Worm (Caenorhabditis elegans) whole organism, midembryonic: Measurements from ENCODE around the gene haf-1.

ENCODE experiments used
- T22C8.4 ChIP-seq: fragments of 200-800 bp; sonication (Bioruptor generic); IDR thresholded peaks from 2 replicates; pipeline ENCODE4 v1.3.6; 2022; ENCODE audit warnings: missing genetic modification characterization, missing compliant biosample characterization
- cog-1 ChIP-seq: sonication (generic microtip); optimal IDR thresholded peaks from 2 replicates; lab custom pipeline; 2016; ENCODE audit warnings: missing genetic modification characterization, missing compliant biosample characterization
- flt-1 ChIP-seq: fragments of 200-800 bp; sonication (Bioruptor generic); IDR thresholded peaks from 2 replicates; pipeline ENCODE4 v1.3.6; 2022; ENCODE audit warnings: missing genetic modification characterization, missing compliant biosample characterization
- klf-2 ChIP-seq: fragments of 200-800 bp; sonication (Bioruptor generic); conservative IDR thresholded peaks from 2 replicates; pipeline ENCODE4 v1.3.6; 2022; ENCODE audit warnings: missing genetic modification reagents, missing genetic modification characterization, missing compliant biosample characterization
- med-1 ChIP-seq: sonication (generic microtip); optimal IDR thresholded peaks from 2 replicates; lab custom pipeline; 2017; ENCODE audit warnings: missing genetic modification characterization, mild to moderate bottlenecking, missing compliant biosample characterization, antibody characterized with exemption, missing genetic modification reagents; ENCODE audit not compliant: insufficient read depth
- tab-1 ChIP-seq: fragments of 200-800 bp; sonication (Bioruptor generic); IDR thresholded peaks from 2 replicates; pipeline ENCODE4 v1.3.6; 2022; ENCODE audit warnings: missing genetic modification characterization, missing compliant biosample characterization
- ztf-23 ChIP-seq: fragments of 200-800 bp; sonication (Bioruptor generic); IDR thresholded peaks from 2 replicates; pipeline ENCODE4 v1.3.6; 2022; ENCODE audit warnings: missing genetic modification reagents, missing genetic modification characterization, missing compliant biosample characterization
- ztf-29 ChIP-seq: fragments of 200-800 bp; sonication (Bioruptor generic); IDR thresholded peaks from 2 replicates; pipeline ENCODE4 v1.3.6; 2022; ENCODE audit warnings: missing genetic modification reagents, missing genetic modification characterization, missing compliant biosample characterization

ce11 chrIV:17341033-17341432 lies 35.2 kb upstream of the haf-1 start:
- TF ChIP-seq klf-2 (GFP tag; lab: Robert Waterston, UW) (no peak), ztf-29 (GFP tag; lab: Robert Waterston, UW) (no peak), flt-1 (no peak), cog-1 (no peak), ztf-23 (GFP tag; lab: Robert Waterston, UW) (no peak), T22C8.4 (GFP tag; lab: Robert Waterston, UW) (no peak), tab-1 (no peak), med-1 (GFP tag; lab: Kevin White, UChicago) (no peak)
